Fruit fly (Drosophila melanogaster) whole organism, wandering third instar larva: ENCODE results near the gene Ca-alpha1D.

Source experiments
- CG32264 ChIP-seq: fragments of 200-800 bp; sonication (Bioruptor generic); optimal IDR thresholded peaks from 2 replicates; lab custom pipeline; 2016; ENCODE audit warnings: missing biosample characterization, missing genetic modification characterization
- Dfd ChIP-seq: fragments of >200 bp; optimal IDR thresholded peaks from 2 replicates; lab custom pipeline; 2017; ENCODE audit warnings: missing biosample characterization, missing genetic modification characterization
- Dif ChIP-seq: fragments of 200-275, 200-300 bp; sonication (Bioruptor generic); optimal IDR thresholded peaks from 2 replicates; lab custom pipeline; 2018; ENCODE audit warnings: missing biosample characterization, missing genetic modification characterization; ENCODE audit not compliant: partially characterized antibody
- Hr83 ChIP-seq: fragments of 200-300 bp; sonication (Bioruptor generic); optimal IDR thresholded peaks from 2 replicates; lab custom pipeline; 2016; ENCODE audit warnings: missing biosample characterization, mild to moderate bottlenecking, missing genetic modification characterization, moderate library complexity; ENCODE audit not compliant: poor library complexity, severe bottlenecking
- Myc ChIP-seq: fragments of >200 bp; optimal IDR thresholded peaks from 2 replicates; lab custom pipeline; 2017
- br ChIP-seq: fragments of 200-800 bp; sonication (Bioruptor generic); optimal IDR thresholded peaks from 2 replicates; lab custom pipeline; 2016; ENCODE audit warnings: missing biosample characterization, missing genetic modification characterization
- dsf ChIP-seq: sonication (Bioruptor generic); optimal IDR thresholded peaks from 2 replicates; lab custom pipeline; 2016; ENCODE audit warnings: missing biosample characterization, missing genetic modification characterization, borderline replicate concordance
- ey ChIP-seq: fragments of 200-800 bp; sonication (Bioruptor generic); optimal IDR thresholded peaks from 2 replicates; lab custom pipeline; 2016; ENCODE audit warnings: missing biosample characterization, missing genetic modification characterization
- fru ChIP-seq: fragments of 200-800 bp; sonication (Bioruptor generic); optimal IDR thresholded peaks from 3 replicates; lab custom pipeline; 2016; ENCODE audit warnings: missing biosample characterization, mild to moderate bottlenecking, missing genetic modification characterization
- h ChIP-seq: fragments of 200-800 bp; sonication (Bioruptor generic); optimal IDR thresholded peaks from 3 replicates; lab custom pipeline; 2016; ENCODE audit warnings: missing biosample characterization, mild to moderate bottlenecking, missing genetic modification characterization
- lola ChIP-seq: fragments of >200 bp; optimal IDR thresholded peaks from 2 replicates; lab custom pipeline; 2017; ENCODE audit warnings: missing biosample characterization, missing genetic modification characterization
- pan ChIP-seq: fragments of >200 bp; optimal IDR thresholded peaks from 2 replicates; lab custom pipeline; 2017
- psq ChIP-seq: fragments of 200-800 bp; sonication (Bioruptor generic); optimal IDR thresholded peaks from 3 replicates; lab custom pipeline; 2017; ENCODE audit warnings: missing biosample characterization, mild to moderate bottlenecking, missing genetic modification characterization, moderate library complexity
- sage ChIP-seq: fragments of 200-800 bp; sonication (Bioruptor generic); optimal IDR thresholded peaks from 2 replicates; lab custom pipeline; 2016; ENCODE audit warnings: missing biosample characterization, mild to moderate bottlenecking, missing genetic modification characterization

DNA sequence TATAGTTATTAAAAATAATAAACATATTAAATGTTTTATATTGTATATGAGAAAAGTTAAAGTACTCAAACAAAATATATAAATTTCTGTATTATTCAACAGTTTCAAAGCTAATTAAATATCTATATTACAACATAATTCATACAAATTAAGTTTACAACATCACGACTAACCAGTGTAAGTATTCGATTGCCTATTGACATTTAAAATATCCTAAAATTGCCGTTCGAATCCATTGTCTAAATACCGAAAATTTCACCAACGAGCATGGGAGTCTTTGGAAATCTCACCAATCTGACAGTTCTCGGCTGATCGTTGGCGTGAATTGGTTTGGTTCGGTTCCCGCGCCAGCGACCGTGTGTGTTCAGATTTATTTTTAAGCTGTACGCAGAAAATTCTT lies at the start of gene Ca-alpha1D:
- TF ChIP-seq psq (GFP tag; lab: Kevin White, UChicago) (no peak), Hr83 (GFP tag; lab: Kevin White, UChicago) (no peak), dsf (GFP tag; lab: Kevin White, UChicago) (no peak), lola (GFP tag; lab: Kevin White, UChicago) (no peak), sage (GFP tag; lab: Kevin White, UChicago) (no peak), h (GFP tag; lab: Kevin White, UChicago) (no peak), br (GFP tag; lab: Kevin White, UChicago) (no peak), Dfd (GFP tag; lab: Kevin White, UChicago) (no peak), Myc (lab: Kevin White, UChicago) (no peak), pan (lab: Kevin White, UChicago) (no peak), ey (GFP tag; lab: Kevin White, UChicago) (no peak), CG32264 (GFP tag; lab: Kevin White, UChicago) (no peak), Dif (no peak), fru (no peak)
